Worm (Caenorhabditis elegans) whole organism, midembryonic: ENCODE data around the gene cal-7.

Source experiments
- flt-1 ChIP-seq: fragments of 200-800 bp; sonication (Bioruptor generic); IDR thresholded peaks from 2 replicates; pipeline ENCODE4 v1.3.6; 2022; ENCODE audit warnings: missing genetic modification characterization, missing compliant biosample characterization
- tab-1 ChIP-seq: fragments of 200-800 bp; sonication (Bioruptor generic); IDR thresholded peaks from 2 replicates; pipeline ENCODE4 v1.3.6; 2022; ENCODE audit warnings: missing genetic modification characterization, missing compliant biosample characterization
- ztf-23 ChIP-seq: fragments of 200-800 bp; sonication (Bioruptor generic); IDR thresholded peaks from 2 replicates; pipeline ENCODE4 v1.3.6; 2022; ENCODE audit warnings: missing genetic modification reagents, missing genetic modification characterization, missing compliant biosample characterization

- no peak for TF ChIP-seq flt-1 (GFP tag; lab: Robert Waterston, UW)
- TF ChIP-seq ztf-23 (GFP tag; lab: Robert Waterston, UW) = no peak
- TF ChIP-seq tab-1 (GFP tag; lab: Robert Waterston, UW) = no peak
Observed at ce11 chrV:9731852-9732251, 2.1 kb upstream of the cal-7 start.
